Worm (Caenorhabditis elegans) whole organism, L4/young adult: ENCODE results near the gene nekl-4.

Experiments
- W03F9.2 ChIP-seq: fragments of 150-350 bp; optimal IDR thresholded peaks from 2 replicates; lab custom pipeline; 2014; ENCODE audit warnings: missing biosample characterization, missing genetic modification characterization
- him-1 ChIP-seq: sonication (generic microtip); optimal IDR thresholded peaks from 2 replicates; lab custom pipeline; 2016; ENCODE audit warnings: missing genotype, missing genetic modification reagents, missing genetic modification characterization, missing compliant biosample characterization

DNA sequence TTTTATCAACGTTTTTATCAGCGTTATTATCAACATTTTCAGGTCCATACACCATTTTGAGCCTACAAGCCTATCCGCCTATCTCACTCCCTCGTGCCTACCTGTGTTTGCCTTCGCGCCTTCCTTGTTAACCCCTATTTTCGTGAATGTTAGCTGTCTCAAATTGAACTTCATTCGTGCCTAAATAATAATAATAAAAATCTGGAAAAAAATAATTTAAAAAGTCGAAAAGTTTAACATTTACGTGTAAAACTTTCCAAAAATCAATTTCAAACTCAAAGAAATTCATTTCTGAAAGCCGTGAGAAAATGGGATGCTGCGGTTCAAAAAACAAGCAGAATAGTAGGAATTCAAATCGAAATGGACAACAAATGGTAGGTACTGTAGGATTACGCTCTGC, 39.3 kb downstream of the nekl-4 start, which contains the start of gene R02F2.10:
- TF ChIP-seq him-1 (tag; lab: Kevin White, UChicago) (no peak), W03F9.2 (tag; lab: Kevin White, UChicago) (no peak)
